Fruit fly (Drosophila melanogaster) whole organism, embryonic: ENCODE measurements around the gene CG33966.

Source experiments
- CG10959 ChIP-seq: fragments of 200-800 bp; sonication (Bioruptor generic); IDR thresholded peaks from 2 replicates; pipeline ENCODE4 v1.3.6; 2022; ENCODE audit warnings: missing biosample characterization, missing genetic modification characterization
- CG17912 ChIP-seq: fragments of 200-800 bp; sonication (Bioruptor generic); optimal IDR thresholded peaks from 2 replicates; lab custom pipeline; 2018; ENCODE audit warnings: missing biosample characterization, mild to moderate bottlenecking, missing genetic modification characterization
- nom ChIP-seq: fragments of 200-800 bp; sonication (Bioruptor generic); optimal IDR thresholded peaks from 2 replicates; lab custom pipeline; 2017; ENCODE audit warnings: missing biosample characterization, missing genetic modification characterization, mild to moderate bottlenecking, moderate library complexity, missing genetic modification reagents
- tap ChIP-seq: fragments of 200-800 bp; optimal IDR thresholded peaks from 3 replicates; lab custom pipeline; 2019; ENCODE audit warnings: missing biosample characterization, mild to moderate bottlenecking, missing genetic modification characterization, moderate library complexity

DNA sequence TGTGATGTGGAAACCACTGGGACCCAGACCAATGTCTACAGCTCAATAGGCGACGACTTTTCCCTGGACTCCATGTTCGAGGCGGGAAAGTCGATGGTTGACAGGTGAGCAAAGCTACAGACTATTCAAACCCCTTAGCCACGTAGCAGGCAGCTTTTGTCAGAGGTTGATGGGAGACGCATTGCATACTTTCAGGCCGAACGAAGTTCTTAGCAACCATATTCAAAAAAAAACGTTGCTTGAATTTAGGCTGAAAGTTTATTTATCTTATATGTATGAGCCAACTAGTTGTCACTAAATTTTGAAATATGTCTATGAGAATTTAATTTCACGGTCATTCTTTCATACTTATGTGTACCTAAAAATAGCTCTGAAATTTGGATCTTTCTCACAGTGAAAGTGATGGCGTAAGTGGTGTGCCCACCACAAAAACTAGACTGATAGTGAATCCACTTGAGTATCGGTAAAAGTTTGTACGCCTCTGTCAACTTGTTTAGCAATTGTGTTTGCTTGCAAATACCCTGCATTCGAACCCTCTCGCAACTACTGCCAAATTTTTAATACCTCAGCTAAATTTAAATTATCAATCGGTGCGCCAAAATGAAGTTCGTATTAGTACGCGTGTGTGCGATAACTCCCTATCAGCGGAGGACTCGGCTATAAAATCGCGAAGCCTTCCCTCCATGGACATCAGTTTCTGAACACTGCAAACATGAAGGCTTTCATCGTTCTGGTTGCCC is 27.1 kb upstream of the CG33966 start, which contains the start of gene LysB:
- no peak for TF ChIP-seq nom (GFP tag; lab: Kevin White, UChicago)
- no peak for TF ChIP-seq CG10959 (GFP tag; lab: Robert Waterston, UW)
- no peak for TF ChIP-seq CG17912 (GFP tag; lab: Kevin White, UChicago)
- no peak for TF ChIP-seq tap (tag; lab: Kevin White, UChicago)
